Fruit fly (Drosophila melanogaster) whole organism, embryonic: Measurements from ENCODE around the gene mib2.

Experiments
- Asciz ChIP-seq: fragments of 200-800 bp; sonication (Bioruptor generic); optimal IDR thresholded peaks from 2 replicates; lab custom pipeline; 2017; ENCODE audit warnings: missing biosample characterization, mild to moderate bottlenecking, missing genetic modification characterization, missing genetic modification reagents
- CG12155 ChIP-seq: fragments of 200-800 bp; sonication (Bioruptor generic); optimal IDR thresholded peaks from 3 replicates; lab custom pipeline; 2016; ENCODE audit warnings: missing biosample characterization, missing genetic modification characterization
- CG13775 ChIP-seq: fragments of 200-800 bp; sonication (Bioruptor generic); optimal IDR thresholded peaks from 3 replicates; lab custom pipeline; 2017; ENCODE audit warnings: missing biosample characterization, mild to moderate bottlenecking, missing genetic modification characterization
- CG15269 ChIP-seq: fragments of 200-800 bp; sonication (Bioruptor generic); optimal IDR thresholded peaks from 2 replicates; lab custom pipeline; 2018; ENCODE audit warnings: missing biosample characterization, mild to moderate bottlenecking, missing genetic modification characterization, moderate library complexity
- CG17328 ChIP-seq: fragments of 200-800 bp; sonication (Bioruptor generic); IDR thresholded peaks from 2 replicates; pipeline ENCODE4 v1.3.6; 2022; ENCODE audit warnings: missing biosample characterization, missing genetic modification characterization
- CG17829 ChIP-seq: fragments of 200-800 bp; optimal IDR thresholded peaks from 2 replicates; lab custom pipeline; 2019; ENCODE audit warnings: missing biosample characterization, mild to moderate bottlenecking, missing genetic modification characterization, moderate library complexity
- CG2678 ChIP-seq: fragments of 200-800 bp; sonication (Bioruptor generic); optimal IDR thresholded peaks from 3 replicates; lab custom pipeline; 2019; ENCODE audit warnings: missing biosample characterization, mild to moderate bottlenecking, missing genetic modification characterization, moderate library complexity
- CG31224 ChIP-seq: fragments of 200-800 bp; sonication (Bioruptor generic); IDR thresholded peaks from 2 replicates; pipeline ENCODE4 v1.3.6; 2022; ENCODE audit warnings: missing biosample characterization, missing genetic modification characterization
- CG32772 ChIP-seq: fragments of 200-800 bp; sonication (Bioruptor generic); IDR thresholded peaks from 2 replicates; pipeline ENCODE4 v1.3.6; 2022; ENCODE audit warnings: missing biosample characterization, missing genetic modification characterization
- CG34376 ChIP-seq: fragments of 200-800 bp; sonication (Bioruptor generic); optimal IDR thresholded peaks from 2 replicates; lab custom pipeline; 2018; ENCODE audit warnings: missing biosample characterization, mild to moderate bottlenecking, missing genetic modification characterization
- CG3847 ChIP-seq: fragments of 200-800 bp; sonication (Bioruptor generic); IDR thresholded peaks from 2 replicates; pipeline ENCODE4 v1.3.6; 2022; ENCODE audit warnings: missing biosample characterization, missing genetic modification characterization
- CG3995 ChIP-seq: fragments of 200-800 bp; sonication (Bioruptor generic); optimal IDR thresholded peaks from 3 replicates; lab custom pipeline; 2016; ENCODE audit warnings: missing biosample characterization, missing genetic modification characterization
- CG6272 ChIP-seq: fragments of 200-800 bp; sonication (Bioruptor generic); IDR thresholded peaks from 2 replicates; pipeline ENCODE4 v1.3.6; 2022; ENCODE audit warnings: missing biosample characterization, missing genetic modification characterization
- CG6683 ChIP-seq: fragments of 200-800 bp; sonication (Bioruptor generic); optimal IDR thresholded peaks from 2 replicates; lab custom pipeline; 2017; ENCODE audit warnings: missing biosample characterization, mild to moderate bottlenecking, missing genetic modification characterization, missing genetic modification reagents
- CG8089 ChIP-seq: fragments of 200-800 bp; sonication (Bioruptor generic); optimal IDR thresholded peaks from 3 replicates; lab custom pipeline; 2016; ENCODE audit warnings: missing biosample characterization, missing genetic modification characterization
- CkIIα-i1 ChIP-seq: fragments of 200-800 bp; sonication (Bioruptor generic); IDR thresholded peaks from 2 replicates; pipeline ENCODE4 v1.3.6; 2022; ENCODE audit warnings: missing biosample characterization, missing genetic modification characterization
- D ChIP-seq, 2 experiments: fragments of 200-800 bp in 1 of 2; fragments of >200 bp in 1 of 2; sonication (Bioruptor generic) in 1 of 2; optimal IDR thresholded peaks; 2 replicates in 1 of 2; 3 replicates in 1 of 2; lab custom pipeline; 2017; ENCODE audit warnings: mild to moderate bottlenecking in 1 of 2, missing biosample characterization in 1 of 2, missing genetic modification characterization in 1 of 2, missing genetic modification reagents in 1 of 2
- Dbx ChIP-seq: fragments of 200-800 bp; sonication (Bioruptor generic); IDR thresholded peaks from 3 replicates; pipeline ENCODE4 v1.3.6; 2022; ENCODE audit warnings: missing biosample characterization, missing genetic modification characterization
- Dek ChIP-seq: fragments of 200-800 bp; sonication (Bioruptor generic); optimal IDR thresholded peaks from 3 replicates; lab custom pipeline; 2019; ENCODE audit warnings: missing biosample characterization, mild to moderate bottlenecking, missing genetic modification characterization, moderate library complexity
- Fer3 ChIP-seq: fragments of 200-800 bp; sonication (Bioruptor generic); optimal IDR thresholded peaks from 2 replicates; lab custom pipeline; 2018; ENCODE audit warnings: missing biosample characterization, mild to moderate bottlenecking, missing genetic modification characterization, moderate library complexity
- GATAe ChIP-seq: fragments of 200-800 bp; sonication (Bioruptor generic); conservative IDR thresholded peaks from 2 replicates; pipeline ENCODE4 v1.3.6; 2022; ENCODE audit warnings: missing biosample characterization, missing genetic modification characterization
- Hey ChIP-seq: fragments of 200-800 bp; sonication (Bioruptor generic); optimal IDR thresholded peaks from 3 replicates; lab custom pipeline; 2018; ENCODE audit warnings: missing biosample characterization, mild to moderate bottlenecking, missing genetic modification characterization
- HmgZ ChIP-seq: fragments of 200-800 bp; sonication (Bioruptor generic); optimal IDR thresholded peaks from 2 replicates; lab custom pipeline; 2018; ENCODE audit warnings: missing biosample characterization, mild to moderate bottlenecking, missing genetic modification characterization
- Hr78 ChIP-seq, 2 experiments: fragments of 200-800 bp in 1 of 2; fragments of >200 bp in 1 of 2; sonication (Bioruptor generic) in 1 of 2; optimal IDR thresholded peaks; 2 replicates each; lab custom pipeline; 2017 to 2019; ENCODE audit warnings: missing biosample characterization in 2 of 2, missing genetic modification characterization in 2 of 2, mild to moderate bottlenecking in 1 of 2, moderate library complexity in 1 of 2
- Max ChIP-seq: fragments of 200-800 bp; sonication (Bioruptor generic); optimal IDR thresholded peaks from 2 replicates; lab custom pipeline; 2016; ENCODE audit warnings: missing biosample characterization, mild to moderate bottlenecking, missing genetic modification characterization
- NC2α ChIP-seq: fragments of 200-800 bp; sonication (Bioruptor generic); optimal IDR thresholded peaks from 2 replicates; lab custom pipeline; 2016; ENCODE audit warnings: missing biosample characterization, missing genetic modification characterization
- bowl ChIP-seq: fragments of 200-800 bp; sonication (Bioruptor generic); IDR thresholded peaks from 2 replicates; pipeline ENCODE4 v1.3.6; 2022; ENCODE audit warnings: missing biosample characterization, missing genetic modification characterization
- cg ChIP-seq: fragments of 200-800 bp; sonication (Bioruptor generic); optimal IDR thresholded peaks from 3 replicates; lab custom pipeline; 2019; ENCODE audit warnings: missing biosample characterization, mild to moderate bottlenecking, missing genetic modification characterization, moderate library complexity
- chinmo ChIP-seq: fragments of 200-800 bp; sonication (Bioruptor generic); IDR thresholded peaks from 4 replicates; pipeline ENCODE4 v1.3.6; 2022; ENCODE audit warnings: missing biosample characterization, missing genetic modification characterization; ENCODE audit not compliant: partially characterized antibody
- da ChIP-seq: fragments of 200-800 bp; sonication (Bioruptor generic); optimal IDR thresholded peaks from 2 replicates; lab custom pipeline; 2016; ENCODE audit warnings: missing biosample characterization, missing genetic modification characterization
- dysf ChIP-seq: fragments of 200-800 bp; sonication (Bioruptor generic); IDR thresholded peaks from 3 replicates; pipeline ENCODE4 v1.3.6; 2022; ENCODE audit warnings: missing biosample characterization, missing genetic modification characterization
- ewg ChIP-seq: fragments of 200-800 bp; sonication (Bioruptor generic); optimal IDR thresholded peaks from 3 replicates; lab custom pipeline; 2017; ENCODE audit warnings: mild to moderate bottlenecking, missing biosample characterization, missing genetic modification reagents, missing genetic modification characterization
- exex ChIP-seq: fragments of 200-800 bp; sonication (Bioruptor generic); optimal IDR thresholded peaks from 4 replicates; lab custom pipeline; 2018; ENCODE audit warnings: missing biosample characterization, mild to moderate bottlenecking, missing genetic modification characterization, moderate library complexity
- fru ChIP-seq: fragments of >200 bp; optimal IDR thresholded peaks from 2 replicates; lab custom pipeline; 2017
- gcm ChIP-seq: fragments of 200-800 bp; sonication (Bioruptor generic); optimal IDR thresholded peaks from 2 replicates; lab custom pipeline; 2019; ENCODE audit warnings: missing biosample characterization, mild to moderate bottlenecking, missing genetic modification characterization, moderate library complexity
- ham ChIP-seq: fragments of 200-800 bp; sonication (Bioruptor generic); IDR thresholded peaks from 2 replicates; pipeline ENCODE4 v1.3.6; 2022; ENCODE audit warnings: missing biosample characterization, missing genetic modification characterization
- kni ChIP-seq: fragments of 200-800 bp; sonication (Bioruptor generic); optimal IDR thresholded peaks from 3 replicates; lab custom pipeline; 2017; ENCODE audit warnings: mild to moderate bottlenecking, missing biosample characterization, missing genetic modification reagents, missing genetic modification characterization
- lab ChIP-seq: fragments of 200-800 bp; sonication (Bioruptor generic); optimal IDR thresholded peaks from 3 replicates; lab custom pipeline; 2017; ENCODE audit warnings: missing biosample characterization, missing genetic modification characterization, mild to moderate bottlenecking, moderate library complexity, missing genetic modification reagents
- luna ChIP-seq: fragments of 200-800 bp; sonication (Bioruptor generic); optimal IDR thresholded peaks from 2 replicates; lab custom pipeline; 2016; ENCODE audit warnings: missing biosample characterization, missing genetic modification characterization
- maf-S ChIP-seq: fragments of 200-800 bp; sonication (Bioruptor generic); optimal IDR thresholded peaks from 2 replicates; lab custom pipeline; 2016; ENCODE audit warnings: missing biosample characterization, missing genetic modification characterization
- otp ChIP-seq: fragments of 200-800 bp; sonication (Bioruptor generic); IDR thresholded peaks from 3 replicates; pipeline ENCODE4, ENCODE4 v1.3.6; 2022; ENCODE audit warnings: missing biosample characterization, missing genetic modification characterization
- ranshi ChIP-seq: fragments of 200-800 bp; sonication (Bioruptor generic); IDR thresholded peaks from 2 replicates; pipeline ENCODE4 v1.3.6; 2022; ENCODE audit warnings: missing biosample characterization, missing genetic modification characterization
- row ChIP-seq: fragments of 200-800 bp; sonication (Bioruptor generic); IDR thresholded peaks from 3 replicates; pipeline ENCODE4 v1.3.6; 2022; ENCODE audit warnings: missing biosample characterization, missing genetic modification characterization
- sd ChIP-seq: fragments of 200-800 bp; sonication (Bioruptor generic); optimal IDR thresholded peaks from 3 replicates; lab custom pipeline; 2018; ENCODE audit warnings: missing biosample characterization, mild to moderate bottlenecking, missing genetic modification characterization, moderate library complexity
- tio ChIP-seq: fragments of 200-800 bp; sonication (Bioruptor generic); optimal IDR thresholded peaks from 2 replicates; lab custom pipeline; 2017; ENCODE audit warnings: missing biosample characterization, missing genetic modification characterization, inconsistent platforms
- usp ChIP-seq: fragments of >200 bp; optimal IDR thresholded peaks from 2 replicates; lab custom pipeline; 2017; ENCODE audit warnings: missing biosample characterization, missing genetic modification characterization
- vfl ChIP-seq: fragments of 200-800 bp; sonication (Bioruptor generic); optimal IDR thresholded peaks from 2 replicates; lab custom pipeline; 2016; ENCODE audit warnings: missing biosample characterization, missing genetic modification characterization

mib2 gene

dm6 chr2L:18995660-18996417, 38.4 kb upstream of the mib2 start, which contains the start of gene CG10650 (continued):
- TF ChIP-seq usp (GFP tag; lab: Kevin White, UChicago) (no peak), ham (GFP tag; lab: Robert Waterston, UW) (no peak), CG13775 (no peak), CG6272 (GFP tag; lab: Robert Waterston, UW) (no peak), Hr78 (GFP tag; optimal IDR thresholded peaks at IDR 0.05; lab: Kevin White, UChicago) (peak in 1 of 2 experiments; percentile 15), otp (0 out of 3 replicates have a peak, but pooled peaks have one; percentile 19), NC2α (GFP tag; lab: Kevin White, UChicago) (no peak), tio (no peak), da (GFP tag; lab: Kevin White, UChicago) (no peak), cg (peak; percentile 67), dysf (no peak), CG3847 (GFP tag; lab: Robert Waterston, UW) (no peak), ewg (GFP tag; lab: Kevin White, UChicago) (no peak), chinmo (GFP tag; lab: Robert Waterston, UW) (peak; percentile 78; the same call in 2 of the 4 replicates), CG34376 (GFP tag; lab: Kevin White, UChicago) (peak; percentile 17), lab (GFP tag; lab: Kevin White, UChicago) (peak; percentile 47), Asciz (GFP tag; lab: Kevin White, UChicago) (no peak), GATAe (GFP tag; lab: Robert Waterston, UW) (peak; percentile 37), Hey (peak; percentile 36), CG6683 (GFP tag; lab: Kevin White, UChicago) (no peak), exex (tag; lab: Kevin White, UChicago) (peak; percentile 39), CG32772 (GFP tag; lab: Robert Waterston, UW) (no peak), Max (no peak)
- TF ChIP-seq, all 482 proteins: peak for 20

dm6 chr2L:18997148-18997547, 37.1 kb upstream of the mib2 start, which contains the start of gene CG31792:
Gene CG31792 (plus strand): TSS chr2L:18997448.
- no peak for TF ChIP-seq CG31224 (GFP tag; lab: Robert Waterston, UW)
- TF ChIP-seq CG17328 = no peak
- TF ChIP-seq D (optimal IDR thresholded peaks at IDR 0.05; lab: Kevin White, UChicago) = no peak
- TF ChIP-seq D (GFP tag; optimal IDR thresholded peaks at IDR 0.05; lab: Kevin White, UChicago) = no peak
- TF ChIP-seq bowl = no peak
- TF ChIP-seq CG3995 (GFP tag; lab: Kevin White, UChicago) = no peak
- TF ChIP-seq fru (lab: Kevin White, UChicago) = no peak
- no peak for TF ChIP-seq CG17829 (tag; lab: Kevin White, UChicago)
- TF ChIP-seq maf-S (GFP tag; lab: Kevin White, UChicago) = no peak
- TF ChIP-seq ranshi (GFP tag; lab: Robert Waterston, UW) = no peak
- TF ChIP-seq CG8089 (GFP tag; lab: Kevin White, UChicago) = no peak
- peak; percentile 4 for TF ChIP-seq sd (tag; lab: Kevin White, UChicago)
- no peak for TF ChIP-seq row (GFP tag; lab: Robert Waterston, UW)
- peak; percentile 3 for TF ChIP-seq CG2678 (tag; lab: Kevin White, UChicago)
- TF ChIP-seq kni (GFP tag; lab: Kevin White, UChicago) = no peak
- TF ChIP-seq vfl (GFP tag; lab: Kevin White, UChicago) = no peak
- peak; percentile 12 for TF ChIP-seq CG34376 (GFP tag; lab: Kevin White, UChicago)
- peak; percentile 18 for TF ChIP-seq CG15269
- TF ChIP-seq CkIIα-i1 (GFP tag; lab: Robert Waterston, UW) = no peak
- no peak for TF ChIP-seq Dek (tag; lab: Kevin White, UChicago)
- TF ChIP-seq exex (tag; lab: Kevin White, UChicago) = peak; percentile 48
- TF ChIP-seq HmgZ (tag; lab: Kevin White, UChicago) = no peak
- TF ChIP-seq luna (GFP tag; lab: Kevin White, UChicago) = no peak
- no peak for TF ChIP-seq Dbx (GFP tag; lab: Robert Waterston, UW)
- no peak for TF ChIP-seq Fer3 (tag; lab: Kevin White, UChicago)
- no peak for TF ChIP-seq gcm (GFP tag; lab: Kevin White, UChicago)
- TF ChIP-seq CG12155 (GFP tag; lab: Kevin White, UChicago) = no peak
- TF ChIP-seq, all 482 proteins: peak for 5
